Fruit fly (Drosophila melanogaster) whole organism: ENCODE results near the gene Npc2d.

Experiments used
- CG8478 ChIP-seq: fragments of >200 bp; optimal IDR thresholded peaks from 2 replicates; lab custom pipeline; 2018; ENCODE audit warnings: inconsistent platforms
- Dll ChIP-seq: fragments of >200 bp; optimal IDR thresholded peaks from 2 replicates; lab custom pipeline; 2017
- EcR ChIP-seq, 2 experiments: fragments of >200 bp; optimal IDR thresholded peaks; 2 replicates each; lab custom pipeline; 2017; ENCODE audit warnings: missing biosample characterization in 2 of 2, missing genetic modification characterization in 2 of 2, missing genetic modification reagents in 2 of 2
- pan ChIP-seq: fragments of >200 bp; optimal IDR thresholded peaks from 2 replicates; lab custom pipeline; 2017
- psq ChIP-seq: fragments of >200 bp; optimal IDR thresholded peaks from 2 replicates; lab custom pipeline; 2017
- usp ChIP-seq: fragments of >200 bp; optimal IDR thresholded peaks from 2 replicates; lab custom pipeline; 2017; ENCODE audit warnings: missing biosample characterization, missing genetic modification characterization, mixed read lengths

- TF ChIP-seq usp (GFP tag; lab: Kevin White, UChicago) (no peak), pan (lab: Kevin White, UChicago) (no peak), CG8478 (lab: Kevin White, UChicago) (no peak), psq (lab: Kevin White, UChicago) (no peak), EcR (GFP tag; optimal IDR thresholded peaks at IDR 0.05; lab: Kevin White, UChicago) (no peak), Dll (no peak)
These were observed 39.9 kb upstream of the Npc2d start for dm6 chr3R:10095765-10096164.
